Fruit fly (Drosophila melanogaster) whole organism, pupa: ENCODE results near the gene Srp54k.

Source experiments
- CG10348 ChIP-seq: fragments of 200-800 bp; sonication (Bioruptor generic); IDR thresholded peaks from 2 replicates; pipeline ENCODE4 v1.3.6; 2022; ENCODE audit warnings: missing biosample characterization, missing genetic modification characterization
- CG12605 ChIP-seq: fragments of 200-800 bp; sonication (Bioruptor generic); IDR thresholded peaks from 2 replicates; pipeline ENCODE4 v1.3.6; 2022; ENCODE audit warnings: missing biosample characterization, missing genetic modification characterization
- CG13204 ChIP-seq: fragments of 200-800 bp; sonication (Bioruptor generic); optimal IDR thresholded peaks from 2 replicates; lab custom pipeline; 2018; ENCODE audit warnings: missing biosample characterization, mild to moderate bottlenecking, missing genetic modification characterization, moderate library complexity
- CG14655 ChIP-seq: fragments of 200-800 bp; sonication (Bioruptor generic); optimal IDR thresholded peaks from 3 replicates; lab custom pipeline; 2017; ENCODE audit warnings: mild to moderate bottlenecking, missing biosample characterization, missing genetic modification reagents, missing genetic modification characterization
- CG15710 ChIP-seq: fragments of 200-800 bp; sonication (Bioruptor generic); optimal IDR thresholded peaks from 2 replicates; lab custom pipeline; 2018; ENCODE audit warnings: missing biosample characterization, mild to moderate bottlenecking, missing genetic modification characterization, moderate library complexity
- CG17806 ChIP-seq: fragments of 200-800 bp; sonication (Bioruptor generic); optimal IDR thresholded peaks from 2 replicates; lab custom pipeline; 2018; ENCODE audit warnings: missing biosample characterization, mild to moderate bottlenecking, missing genetic modification characterization, moderate library complexity
- CG32121 ChIP-seq: fragments of 200-800 bp; sonication (Bioruptor generic); IDR thresholded peaks from 2 replicates; pipeline ENCODE4 v1.3.6; 2022; ENCODE audit warnings: missing biosample characterization, missing genetic modification characterization
- CG34367 ChIP-seq: fragments of 200-800 bp; sonication (Bioruptor generic); optimal IDR thresholded peaks from 2 replicates; lab custom pipeline; 2018; ENCODE audit warnings: missing biosample characterization, mild to moderate bottlenecking, missing genetic modification characterization
- CG4496 ChIP-seq: fragments of 200-800 bp; sonication (Bioruptor generic); IDR thresholded peaks from 3 replicates; pipeline ENCODE4 v1.3.6; 2022; ENCODE audit warnings: missing biosample characterization, missing genetic modification characterization
- CG8159 ChIP-seq: fragments of 200-800 bp; sonication (Bioruptor generic); optimal IDR thresholded peaks from 3 replicates; lab custom pipeline; 2018; ENCODE audit warnings: missing biosample characterization, mild to moderate bottlenecking, missing genetic modification characterization, moderate library complexity
- CG8301 ChIP-seq: fragments of 200-800 bp; sonication (Bioruptor generic); optimal IDR thresholded peaks from 2 replicates; lab custom pipeline; 2018; ENCODE audit warnings: missing biosample characterization, mild to moderate bottlenecking, missing genetic modification characterization
- CG9948 ChIP-seq: fragments of 200-800 bp; sonication (Bioruptor generic); optimal IDR thresholded peaks from 2 replicates; lab custom pipeline; 2018; ENCODE audit warnings: missing biosample characterization, mild to moderate bottlenecking, missing genetic modification characterization, moderate library complexity
- D1 ChIP-seq: fragments of 200-800 bp; sonication (Bioruptor generic); optimal IDR thresholded peaks from 2 replicates; lab custom pipeline; 2018; ENCODE audit warnings: missing biosample characterization, mild to moderate bottlenecking, missing genetic modification characterization, moderate library complexity
- EcR ChIP-seq: fragments of 200-800 bp; sonication (Bioruptor generic); optimal IDR thresholded peaks from 3 replicates; lab custom pipeline; 2019; ENCODE audit warnings: missing biosample characterization, missing genetic modification characterization, mild to moderate bottlenecking, moderate library complexity, missing genetic modification reagents
- Ets98B ChIP-seq: fragments of 200-800 bp; sonication (Bioruptor generic); IDR thresholded peaks from 2 replicates; pipeline ENCODE4 v1.3.6; 2022; ENCODE audit warnings: missing biosample characterization, missing genetic modification characterization
- Pif1A ChIP-seq: fragments of 200-800 bp; sonication (Bioruptor generic); optimal IDR thresholded peaks from 3 replicates; lab custom pipeline; 2016; ENCODE audit warnings: missing biosample characterization, missing genetic modification characterization
- Pif1B ChIP-seq: fragments of 200-800 bp; sonication (Bioruptor generic); optimal IDR thresholded peaks from 3 replicates; lab custom pipeline; 2016; ENCODE audit warnings: missing biosample characterization, missing genetic modification characterization
- Snoo ChIP-seq: fragments of 200-800 bp; sonication (Bioruptor generic); optimal IDR thresholded peaks from 3 replicates; lab custom pipeline; 2017; ENCODE audit warnings: missing biosample characterization, mild to moderate bottlenecking, missing genetic modification characterization, inconsistent platforms
- fd96Ca ChIP-seq: fragments of 200-800 bp; sonication (Bioruptor generic); IDR thresholded peaks from 3 replicates; pipeline ENCODE4 v1.3.6; 2022; ENCODE audit warnings: missing biosample characterization, missing genetic modification characterization
- gl ChIP-seq: fragments of 200-800 bp; sonication (Bioruptor generic); optimal IDR thresholded peaks from 2 replicates; lab custom pipeline; 2018; ENCODE audit warnings: missing biosample characterization, mild to moderate bottlenecking, missing genetic modification characterization
- rn ChIP-seq: fragments of 200-800 bp; sonication (Bioruptor generic); IDR thresholded peaks from 2 replicates; pipeline ENCODE4 v1.3.6; 2022; ENCODE audit warnings: missing biosample characterization, missing genetic modification characterization

Gene Srp54k

dm6 chr3L:5130508-5130907 lies 22.0 kb upstream of the Srp54k start:
- TF ChIP-seq CG4496 (GFP tag; lab: Robert Waterston, UW) (no peak), CG34367 (tag; lab: Kevin White, UChicago) (no peak), gl (tag; lab: Kevin White, UChicago) (no peak), Pif1B (GFP tag; lab: Kevin White, UChicago) (no peak), CG10348 (GFP tag; lab: Robert Waterston, UW) (no peak), Snoo (tag; lab: Kevin White, UChicago) (no peak), fd96Ca (GFP tag; lab: Robert Waterston, UW) (no peak), CG9948 (no peak), CG8159 (tag; lab: Kevin White, UChicago) (no peak), CG32121 (GFP tag; lab: Robert Waterston, UW) (no peak)

DNA sequence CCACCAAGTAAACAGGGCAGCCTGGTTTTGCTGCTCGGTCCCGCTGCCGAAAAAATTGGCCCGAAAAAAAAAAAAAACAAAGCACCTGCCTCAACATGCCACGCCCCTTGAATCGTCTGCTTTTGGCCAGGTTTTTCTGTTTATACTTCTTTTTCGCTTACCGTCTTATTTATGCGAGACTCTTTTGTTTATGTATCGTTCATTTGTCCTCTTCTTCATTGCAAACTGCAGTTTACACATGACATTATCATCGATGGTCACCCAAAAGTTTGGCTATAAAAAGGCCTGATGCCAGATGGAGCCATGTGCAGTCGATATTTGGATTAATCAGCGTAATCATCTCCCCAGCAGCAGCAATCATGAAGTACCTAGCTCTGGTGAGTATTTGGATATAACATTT lies 21.2 kb upstream of the Srp54k start, which contains the start of gene CG15212:
Gene CG15212, plus strand, starts transcription at position 301 of the 400 bp plus-strand sequence.
- TF ChIP-seq rn (GFP tag; lab: Robert Waterston, UW) (no peak), CG17806 (tag; lab: Kevin White, UChicago) (no peak), CG12605 (GFP tag; lab: Robert Waterston, UW) (no peak), Snoo (tag; lab: Kevin White, UChicago) (no peak), Pif1B (GFP tag; lab: Kevin White, UChicago) (no peak), CG34367 (tag; lab: Kevin White, UChicago) (no peak), Pif1A (GFP tag; lab: Kevin White, UChicago) (no peak), CG14655 (no peak), CG15710 (no peak), Ets98B (GFP tag; lab: Robert Waterston, UW) (no peak), CG8159 (tag; lab: Kevin White, UChicago) (no peak), D1 (tag; lab: Kevin White, UChicago) (no peak), CG13204 (GFP tag; lab: Kevin White, UChicago) (no peak), CG10348 (GFP tag; lab: Robert Waterston, UW) (no peak), gl (tag; lab: Kevin White, UChicago) (no peak), fd96Ca (GFP tag; lab: Robert Waterston, UW) (no peak)

DNA sequence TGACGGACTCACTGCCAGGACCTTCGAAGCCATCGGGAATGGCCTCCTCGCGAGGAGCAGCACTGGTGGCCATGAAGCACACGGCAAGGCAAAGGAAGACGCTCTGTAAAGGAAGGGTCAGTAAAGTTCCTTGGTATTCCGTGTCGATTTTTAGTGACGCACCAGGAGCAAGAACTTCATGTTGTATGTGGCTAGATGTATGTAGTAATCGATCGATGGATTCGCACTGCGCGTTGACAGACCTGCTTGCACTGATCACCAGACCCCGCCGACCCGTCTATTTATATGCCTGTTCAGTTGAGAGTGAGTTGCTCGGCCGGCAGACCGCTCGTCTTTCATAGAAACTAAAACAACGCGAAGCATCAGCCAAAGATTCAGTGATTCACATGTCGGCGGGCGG lies 19.5 kb upstream of the Srp54k start, which contains the start of gene CG15213:
Gene CG15213, minus strand, starts transcription at position 255 of the 400 bp plus-strand sequence.
- TF ChIP-seq CG15710 (no peak), Pif1A (GFP tag; lab: Kevin White, UChicago) (no peak), fd96Ca (GFP tag; lab: Robert Waterston, UW) (no peak), Ets98B (GFP tag; lab: Robert Waterston, UW) (no peak), CG13204 (GFP tag; lab: Kevin White, UChicago) (no peak), CG14655 (no peak), CG10348 (GFP tag; lab: Robert Waterston, UW) (no peak), D1 (tag; lab: Kevin White, UChicago) (no peak), CG34367 (tag; lab: Kevin White, UChicago) (no peak), EcR (GFP tag; lab: Kevin White, UChicago) (no peak), gl (tag; lab: Kevin White, UChicago) (no peak), CG8301 (tag; lab: Kevin White, UChicago) (no peak), CG32121 (GFP tag; lab: Robert Waterston, UW) (no peak), CG8159 (tag; lab: Kevin White, UChicago) (no peak), rn (GFP tag; lab: Robert Waterston, UW) (no peak), CG4496 (GFP tag; lab: Robert Waterston, UW) (no peak), CG9948 (no peak), Snoo (tag; lab: Kevin White, UChicago) (no peak), CG17806 (tag; lab: Kevin White, UChicago) (no peak), Pif1B (GFP tag; lab: Kevin White, UChicago) (no peak)

dm6 chr3L:5133704-5134430 lies 18.6 kb upstream of the Srp54k start, which contains the start of gene Yod1:
Gene Yod1 (plus strand): TSS chr3L:5133871.
- TF ChIP-seq CG34367 (tag; lab: Kevin White, UChicago) (no peak), gl (tag; lab: Kevin White, UChicago) (peak; percentile 33), EcR (GFP tag; lab: Kevin White, UChicago) (peak; percentile 88), Pif1B (GFP tag; lab: Kevin White, UChicago) (no peak), Pif1A (GFP tag; lab: Kevin White, UChicago) (no peak), Ets98B (GFP tag; lab: Robert Waterston, UW) (peak; percentile 19; the same call in 1 of the 2 replicates), CG14655 (no peak), CG32121 (GFP tag; lab: Robert Waterston, UW) (peak; percentile 8; the same call in 1 of the 2 replicates), CG12605 (GFP tag; lab: Robert Waterston, UW) (0 out of 2 replicates have a peak, but pooled peaks have one; percentile 12), CG13204 (GFP tag; lab: Kevin White, UChicago) (no peak)

- TF ChIP-seq CG8301 (tag; lab: Kevin White, UChicago) (no peak), gl (tag; lab: Kevin White, UChicago) (no peak), Pif1A (GFP tag; lab: Kevin White, UChicago) (no peak), CG32121 (GFP tag; lab: Robert Waterston, UW) (no peak), CG17806 (tag; lab: Kevin White, UChicago) (no peak)
Measured at dm6 chr3L:5136123-5136522, 16.4 kb upstream of the Srp54k start, which contains the start of the genes CG10674 and CG4611. Gene CG10674 (minus strand): TSS chr3L:5136292. Gene CG4611 (plus strand): TSS chr3L:5136376.
